Fruit fly (Drosophila melanogaster): Measurements from ENCODE around the gene CG1468.
A peak's percentile ranks its signal among the peaks of the same experiment; 100 is the strongest.

The CG1468 gene

dm6 chrX:9875948-9876853 is 2.0 kb upstream of the CG1468 start, which contains the start of gene CG15247 (continued):
- TF ChIP-seq NK7.1 (GFP tag; optimal IDR thresholded peaks at IDR 0.05) = peak; percentile 37
- no peak for TF ChIP-seq D (optimal IDR thresholded peaks at IDR 0.05)
- peak; percentile 48 for TF ChIP-seq D (GFP tag; optimal IDR thresholded peaks at IDR 0.05)
- no peak for TF ChIP-seq Hey (tag; optimal IDR thresholded peaks at IDR 0.05)
- no peak for TF ChIP-seq Doc2 (GFP tag; IDR thresholded peaks at IDR 0.05)
- TF ChIP-seq Mrtf (GFP tag; IDR thresholded peaks at IDR 0.05) = peak; percentile 73
- TF ChIP-seq CG30020 (tag; optimal IDR thresholded peaks at IDR 0.05) = no peak
- TF ChIP-seq wor (GFP tag; IDR thresholded peaks at IDR 0.05) = peak; percentile 66; the same call in 1 of the 2 replicates
- TF ChIP-seq chm (GFP tag; IDR thresholded peaks at IDR 0.05) = no peak; the same call in 1 of the 2 replicates
- peak; percentile 35; the same call in 1 of the 2 replicates for TF ChIP-seq rib (GFP tag; IDR thresholded peaks at IDR 0.05)
- peak; percentile 3 for TF ChIP-seq CG1647 (GFP tag; optimal IDR thresholded peaks at IDR 0.05)
- TF ChIP-seq so (GFP tag; IDR thresholded peaks at IDR 0.05) = peak; percentile 57; the same call in 1 of the 3 replicates
- TF ChIP-seq ttk (GFP tag; IDR thresholded peaks at IDR 0.05) = peak; percentile 84
- no peak for TF ChIP-seq prd (optimal IDR thresholded peaks at IDR 0.05)
- peak; percentile 81 for TF ChIP-seq prd (GFP tag; IDR thresholded peaks at IDR 0.05)
- TF ChIP-seq CG17829 (tag; optimal IDR thresholded peaks at IDR 0.05) = peak; percentile 39
- peak; percentile 58 for TF ChIP-seq CG11696 (GFP tag; IDR thresholded peaks at IDR 0.05)
- peak; percentile 22 for TF ChIP-seq CG12942 (GFP tag; optimal IDR thresholded peaks at IDR 0.05)
- TF ChIP-seq CG34376 (GFP tag; optimal IDR thresholded peaks at IDR 0.05) = no peak
- no peak for TF ChIP-seq dati (GFP tag; IDR thresholded peaks at IDR 0.05)
- peak; percentile 8 for TF ChIP-seq Bdp1 (GFP tag; optimal IDR thresholded peaks at IDR 0.05)
- TF ChIP-seq grau (tag; optimal IDR thresholded peaks at IDR 0.05) = peak; percentile 89
- peak; percentile 83 for TF ChIP-seq HLH3B (GFP tag; IDR thresholded peaks at IDR 0.05)
- peak; percentile 64 for TF ChIP-seq gsb-n (tag; optimal IDR thresholded peaks at IDR 0.05)
- TF ChIP-seq sisA (GFP tag; IDR thresholded peaks at IDR 0.05) = peak; percentile 78
- peak; percentile 76 for TF ChIP-seq wdn (GFP tag; IDR thresholded peaks at IDR 0.05)
- peak; percentile 59 for TF ChIP-seq tio (GFP tag; optimal IDR thresholded peaks at IDR 0.05)
- peak; percentile 63 for TF ChIP-seq CG17612 (GFP tag; IDR thresholded peaks at IDR 0.05)
- TF ChIP-seq ranshi (GFP tag; IDR thresholded peaks at IDR 0.05) = peak; percentile 79
- no peak for TF ChIP-seq CG2116 (GFP tag; optimal IDR thresholded peaks at IDR 0.05)
- TF ChIP-seq tin (GFP tag; optimal IDR thresholded peaks at IDR 0.05) = peak; percentile 67
- peak; percentile 79 for TF ChIP-seq Sox102F (GFP tag; optimal IDR thresholded peaks at IDR 0.05)
- TF ChIP-seq Xbp1 (GFP tag; optimal IDR thresholded peaks at IDR 0.05) = peak; percentile 77
- peak; percentile 45 for TF ChIP-seq D19A (tag; optimal IDR thresholded peaks at IDR 0.05)
- peak; percentile 17 for TF ChIP-seq crc (GFP tag; optimal IDR thresholded peaks at IDR 0.05)
- peak; percentile 75 for TF ChIP-seq CG10979 (tag; optimal IDR thresholded peaks at IDR 0.05)
- peak; percentile 53 for TF ChIP-seq CHES-1-like (GFP tag; optimal IDR thresholded peaks at IDR 0.05)
- TF ChIP-seq CG9437 (GFP tag; optimal IDR thresholded peaks at IDR 0.05) = peak; percentile 41
- peak; percentile 45 to 69 for TF ChIP-seq dpn (GFP tag; optimal IDR thresholded peaks at IDR 0.05)
- TF ChIP-seq CG11723 (GFP tag; optimal IDR thresholded peaks at IDR 0.05) = peak; percentile 25
- TF ChIP-seq CG9797 (GFP tag; optimal IDR thresholded peaks at IDR 0.05) = no peak
- no peak for TF ChIP-seq CG6683 (GFP tag; optimal IDR thresholded peaks at IDR 0.05)
- peak; percentile 56; the same call in 1 of the 2 replicates for TF ChIP-seq Nf-YA (GFP tag; IDR thresholded peaks at IDR 0.05)
- peak; percentile 53; the same call in 1 of the 2 replicates for TF ChIP-seq klu (GFP tag; IDR thresholded peaks at IDR 0.05)
- peak; percentile 80 for TF ChIP-seq pum (GFP tag; optimal IDR thresholded peaks at IDR 0.05)
- peak; percentile 64 for TF ChIP-seq ro (GFP tag; IDR thresholded peaks at IDR 0.05)
- no peak for TF ChIP-seq abd-A (tag; optimal IDR thresholded peaks at IDR 0.05)
- peak; percentile 78 for TF ChIP-seq CG3847 (GFP tag; IDR thresholded peaks at IDR 0.05)
- peak; percentile 58 for TF ChIP-seq Dek (tag; optimal IDR thresholded peaks at IDR 0.05)
- peak; percentile 50 for TF ChIP-seq CG10267 (tag; optimal IDR thresholded peaks at IDR 0.05)
